Fruit fly (Drosophila melanogaster): Measurements from ENCODE around the gene CG31495.

Gene CG31495

DNA sequence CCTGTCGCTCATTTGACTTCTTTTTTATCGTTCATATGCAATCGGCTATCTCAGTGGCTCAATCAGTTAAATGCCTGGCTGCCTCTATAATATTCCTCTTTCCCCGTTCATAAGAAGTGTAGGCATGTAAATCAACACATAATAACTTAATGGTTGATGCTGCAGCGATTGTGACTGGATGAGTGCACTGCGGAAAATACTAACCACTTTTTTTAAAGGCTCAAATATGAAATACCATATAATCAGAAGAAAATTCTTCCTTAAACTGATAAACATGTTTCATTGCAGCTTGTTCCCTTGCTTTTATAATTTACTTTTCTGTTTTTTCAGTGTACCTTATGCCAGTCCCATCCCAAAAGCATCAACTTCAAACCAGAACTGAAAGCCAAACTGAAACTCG, 45.2 kb upstream of the CG31495 start (continued):
- TF ChIP-seq CG11762 (GFP tag; optimal IDR thresholded peaks at IDR 0.05; ENCODE audit: insufficient read depth) (no peak), Eip75B (GFP tag; optimal IDR thresholded peaks at IDR 0.05) (peak; percentile 22), Eip93F (GFP tag; optimal IDR thresholded peaks at IDR 0.05) (no peak), dsx (GFP tag; optimal IDR thresholded peaks at IDR 0.05; ENCODE audit: poor library complexity, severe bottlenecking) (peak; percentile 36), CG11902 (GFP tag; optimal IDR thresholded peaks at IDR 0.05) (no peak), Eip78C (GFP tag) (peak; percentile 73), CG15336 (GFP tag; IDR thresholded peaks at IDR 0.05) (no peak)

dm6 chr3R:13883388-13883787, 43.7 kb upstream of the CG31495 start:
- peak; percentile 25; the same call in 1 of the 2 replicates for TF ChIP-seq Gug (GFP tag; IDR thresholded peaks at IDR 0.05)
- 0 out of 3 replicates have a peak, but pooled peaks have one; percentile 13 for TF ChIP-seq CG8119 (GFP tag; IDR thresholded peaks at IDR 0.05)
- no peak for TF ChIP-seq Smox (GFP tag; optimal IDR thresholded peaks at IDR 0.05)
- no peak for TF ChIP-seq CG34406 (GFP tag; optimal IDR thresholded peaks at IDR 0.05)
- TF ChIP-seq CG4318 (GFP tag; optimal IDR thresholded peaks at IDR 0.05), result peak; percentile 12
- TF ChIP-seq Met (GFP tag; optimal IDR thresholded peaks at IDR 0.05), result peak; percentile 1
- peak; percentile 64 for TF ChIP-seq Eip78C (GFP tag)
- peak; percentile 56 for TF ChIP-seq CG15336 (GFP tag; IDR thresholded peaks at IDR 0.05)
- peak; percentile 11 for TF ChIP-seq CG3919 (GFP tag; optimal IDR thresholded peaks at IDR 0.05)
- TF ChIP-seq CG6808 (GFP tag; optimal IDR thresholded peaks at IDR 0.05), result no peak
- peak in 1 of 2 experiments; percentile 28 for TF ChIP-seq salr (GFP tag; optimal IDR thresholded peaks at IDR 0.05)
- TF ChIP-seq acj6 (GFP tag; optimal IDR thresholded peaks at IDR 0.05), result no peak
- TF ChIP-seq vri (GFP tag; optimal IDR thresholded peaks at IDR 0.05), result no peak
- peak; percentile 29 for TF ChIP-seq CG6276 (GFP tag; optimal IDR thresholded peaks at IDR 0.05)
- TF ChIP-seq eg (GFP tag; IDR thresholded peaks at IDR 0.05), result 0 out of 3 replicates have a peak, but pooled peaks have one; percentile 39
- TF ChIP-seq net (GFP tag; optimal IDR thresholded peaks at IDR 0.05), result no peak
- TF ChIP-seq cyc (GFP tag; optimal IDR thresholded peaks at IDR 0.05), result no peak
- TF ChIP-seq svp (GFP tag), result peak; percentile 17
- TF ChIP-seq CG16779 (tag; optimal IDR thresholded peaks at IDR 0.05), result no peak
- no peak for TF ChIP-seq dac (GFP tag; optimal IDR thresholded peaks at IDR 0.05)
- no peak for TF ChIP-seq CG10669 (GFP tag; optimal IDR thresholded peaks at IDR 0.05)
- TF ChIP-seq CG32006 (GFP tag; optimal IDR thresholded peaks at IDR 0.05), result peak; percentile 61

DNA sequence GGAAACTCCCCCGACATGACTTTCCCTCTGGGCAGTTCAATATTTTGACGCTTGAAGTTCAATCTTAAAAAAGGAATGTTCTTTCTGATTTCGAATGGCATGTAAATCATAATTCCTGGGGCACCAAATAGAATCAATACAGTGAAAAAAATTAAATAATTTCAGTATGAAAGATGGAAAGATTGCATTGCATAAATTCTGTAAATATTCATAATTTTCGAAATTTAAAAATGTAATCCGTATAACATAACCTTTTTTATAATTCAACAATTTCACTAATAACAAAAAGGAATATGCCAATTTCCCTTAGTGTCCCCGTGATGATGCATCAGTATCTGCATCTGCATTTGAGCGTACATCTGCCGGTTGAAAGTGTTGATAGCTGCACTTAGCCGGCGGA, 41.1 kb upstream of the CG31495 start:
- TF ChIP-seq achi (GFP tag; optimal IDR thresholded peaks at IDR 0.05), result no peak
- no peak for TF ChIP-seq CG8319 (GFP tag; optimal IDR thresholded peaks at IDR 0.05)
- TF ChIP-seq CG3032 (tag; optimal IDR thresholded peaks at IDR 0.05), result no peak
- no peak for TF ChIP-seq CG10631 (GFP tag; optimal IDR thresholded peaks at IDR 0.05)
- TF ChIP-seq CG8632 (GFP tag; optimal IDR thresholded peaks at IDR 0.05), result no peak
- no peak for TF ChIP-seq CG6808 (GFP tag; optimal IDR thresholded peaks at IDR 0.05)
- no peak for TF ChIP-seq Hr4 (GFP tag; optimal IDR thresholded peaks at IDR 0.05)
- no peak for TF ChIP-seq CG15336 (GFP tag; IDR thresholded peaks at IDR 0.05)

DNA sequence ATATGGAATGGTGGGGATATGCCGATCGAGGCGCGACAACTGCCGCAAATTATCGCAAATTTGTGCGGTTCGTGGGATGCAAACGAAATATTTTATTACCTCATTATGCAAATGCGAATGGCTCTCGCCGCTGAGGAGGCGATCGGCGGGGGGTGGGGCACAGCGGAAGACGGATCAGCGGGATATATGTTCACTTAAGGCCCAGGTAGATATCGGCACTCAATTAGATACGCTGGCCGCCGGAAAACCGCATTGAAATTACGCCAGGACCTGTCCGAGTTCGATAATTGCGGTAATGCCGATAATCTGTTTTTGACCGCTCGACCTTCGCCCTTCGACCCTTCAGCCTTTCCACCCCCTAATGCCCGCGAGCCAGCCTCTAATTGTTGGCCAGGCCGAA, 39.6 kb upstream of the CG31495 start:
- no peak for TF ChIP-seq CG16779 (tag; optimal IDR thresholded peaks at IDR 0.05)
- no peak for TF ChIP-seq CG6854 (GFP tag; optimal IDR thresholded peaks at IDR 0.05)
- TF ChIP-seq CG10631 (GFP tag; optimal IDR thresholded peaks at IDR 0.05), result no peak

dm6 chr3R:13877125-13877524, 37.4 kb upstream of the CG31495 start:
- TF ChIP-seq CG9139 (GFP tag; optimal IDR thresholded peaks at IDR 0.05), result no peak
- TF ChIP-seq eg (GFP tag; IDR thresholded peaks at IDR 0.05), result peak; percentile 24; the same call in 1 of the 3 replicates
- TF ChIP-seq net (GFP tag; optimal IDR thresholded peaks at IDR 0.05), result no peak
- peak; percentile 38 for TF ChIP-seq Eip78C (GFP tag)
- TF ChIP-seq CG6163 (GFP tag; IDR thresholded peaks at IDR 0.05), result peak; percentile 43; the same call in 1 of the 3 replicates
- peak; percentile 43 for TF ChIP-seq dsx (GFP tag; optimal IDR thresholded peaks at IDR 0.05; ENCODE audit: poor library complexity, severe bottlenecking)
